Fruit fly (Drosophila melanogaster) whole organism, wandering third instar larva: ENCODE results near the gene Atg4a.

Experiments used
- Abd-B ChIP-seq: fragments of >200 bp; optimal IDR thresholded peaks from 2 replicates; lab custom pipeline; 2017; ENCODE audit warnings: missing biosample characterization, missing genetic modification characterization
- CG32264 ChIP-seq: fragments of 200-800 bp; sonication (Bioruptor generic); optimal IDR thresholded peaks from 2 replicates; lab custom pipeline; 2016; ENCODE audit warnings: missing biosample characterization, missing genetic modification characterization
- CG9705 ChIP-seq: fragments of 200-800 bp; sonication (Bioruptor generic); optimal IDR thresholded peaks from 2 replicates; lab custom pipeline; 2018; ENCODE audit warnings: missing biosample characterization, mild to moderate bottlenecking, missing genetic modification characterization
- OdsH ChIP-seq: fragments of 200-800 bp; sonication (Bioruptor generic); optimal IDR thresholded peaks from 2 replicates; lab custom pipeline; 2016; ENCODE audit warnings: missing biosample characterization, mild to moderate bottlenecking, missing genetic modification characterization
- brk ChIP-seq: fragments of 200-800 bp; sonication (Bioruptor generic); optimal IDR thresholded peaks from 2 replicates; lab custom pipeline; 2016; ENCODE audit warnings: missing biosample characterization, mild to moderate bottlenecking, missing genetic modification characterization
- fru ChIP-seq: fragments of 200-800 bp; sonication (Bioruptor generic); optimal IDR thresholded peaks from 3 replicates; lab custom pipeline; 2016; ENCODE audit warnings: missing biosample characterization, mild to moderate bottlenecking, missing genetic modification characterization
- h ChIP-seq: fragments of 200-800 bp; sonication (Bioruptor generic); optimal IDR thresholded peaks from 3 replicates; lab custom pipeline; 2016; ENCODE audit warnings: missing biosample characterization, mild to moderate bottlenecking, missing genetic modification characterization
- pan ChIP-seq: fragments of >200 bp; optimal IDR thresholded peaks from 2 replicates; lab custom pipeline; 2017
- psq ChIP-seq: fragments of 200-800 bp; sonication (Bioruptor generic); optimal IDR thresholded peaks from 3 replicates; lab custom pipeline; 2017; ENCODE audit warnings: missing biosample characterization, mild to moderate bottlenecking, missing genetic modification characterization, moderate library complexity
- usp ChIP-seq: fragments of >200 bp; optimal IDR thresholded peaks from 2 replicates; lab custom pipeline; 2017; ENCODE audit warnings: missing biosample characterization, missing genetic modification characterization

DNA sequence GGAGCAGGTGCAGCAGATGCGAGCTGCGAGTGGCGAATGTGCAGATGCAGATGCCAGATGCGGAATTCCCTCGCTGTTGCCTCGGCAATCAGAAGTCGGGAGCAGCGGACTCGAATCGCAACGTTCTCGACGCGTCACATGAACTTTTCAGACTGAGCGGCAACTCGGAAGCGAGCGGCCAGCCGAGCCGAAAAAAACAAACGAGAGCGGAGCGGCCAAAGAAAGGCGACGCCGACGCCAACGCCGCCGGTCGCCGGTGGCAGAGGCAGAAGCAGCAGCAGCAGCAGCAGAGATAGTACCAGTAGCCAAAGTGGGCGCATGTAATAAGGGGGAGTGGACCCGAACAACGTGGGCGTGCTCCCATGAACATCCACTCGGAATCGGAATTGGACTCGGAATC lies 21.6 kb downstream of the Atg4a start, which contains the start of gene CG4629:
- no peak for TF ChIP-seq usp (GFP tag; lab: Kevin White, UChicago)
- TF ChIP-seq pan (lab: Kevin White, UChicago): no peak
- TF ChIP-seq psq (GFP tag; lab: Kevin White, UChicago): no peak
- TF ChIP-seq Abd-B: no peak
- TF ChIP-seq h (GFP tag; lab: Kevin White, UChicago): no peak
- peak; percentile 13 for TF ChIP-seq fru (GFP tag; lab: Kevin White, UChicago)
- TF ChIP-seq brk (GFP tag; lab: Kevin White, UChicago): no peak
- TF ChIP-seq CG32264: no peak
- TF ChIP-seq CG9705 (GFP tag; lab: Kevin White, UChicago): no peak
- no peak for TF ChIP-seq OdsH (GFP tag; lab: Kevin White, UChicago)
